Worm (Caenorhabditis elegans): Measurements from ENCODE around the gene pitr-2.

Gene pitr-2

DNA sequence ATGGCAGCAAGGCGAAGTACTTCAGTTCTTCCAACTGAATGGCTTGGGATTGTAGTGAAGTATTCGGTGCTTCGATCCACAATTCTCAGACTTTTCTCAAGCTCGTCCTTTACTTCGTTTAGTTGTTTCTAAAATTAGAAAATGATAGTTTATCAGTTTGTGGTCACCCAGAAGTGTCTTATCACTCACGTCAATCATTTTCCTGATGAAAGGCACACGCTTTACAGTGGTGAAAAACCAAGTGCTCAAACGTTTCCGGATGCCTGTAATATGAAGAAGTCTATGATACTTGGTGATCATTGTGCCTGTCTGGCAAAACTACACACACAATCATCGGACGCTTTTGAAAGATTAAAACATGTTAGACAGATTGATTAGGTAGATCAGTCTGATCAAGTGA, 8.7 kb upstream of the pitr-2 start:
- TF ChIP-seq ztf-4 (tag; optimal IDR thresholded peaks at IDR 0.05) (no peak), sma-9 (GFP tag; optimal IDR thresholded peaks at IDR 0.05) (peak; percentile 2), sma-9 (tag; optimal IDR thresholded peaks at IDR 0.05) (no peak), gmeb-1 (tag; optimal IDR thresholded peaks at IDR 0.05) (peak; percentile 22), fos-1 (tag; optimal IDR thresholded peaks at IDR 0.05) (peak; percentile 16)

DNA sequence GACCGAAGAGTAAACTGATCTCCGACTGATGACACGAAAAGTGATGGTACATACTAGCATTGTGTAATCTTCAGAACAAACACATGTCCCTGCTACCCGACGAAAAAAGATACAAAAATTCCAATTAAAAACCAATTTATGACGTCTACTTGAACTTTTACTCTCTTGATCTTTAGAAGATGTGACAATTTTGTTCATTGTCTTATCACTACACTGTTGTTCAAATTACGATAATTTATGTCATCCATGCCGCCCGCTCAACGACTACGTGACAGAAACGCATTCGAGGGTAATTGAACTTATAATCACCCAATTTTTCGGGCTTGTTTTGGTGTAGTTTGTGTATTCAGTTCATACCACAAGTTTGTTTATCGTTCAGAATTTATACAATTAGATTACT, 6.4 kb upstream of the pitr-2 start:
- TF ChIP-seq C34F6.9 (tag; optimal IDR thresholded peaks at IDR 0.05) (no peak), sma-3 (GFP tag; optimal IDR thresholded peaks at IDR 0.05) (peak; percentile 31), nhr-21 (tag; optimal IDR thresholded peaks at IDR 0.05) (peak; percentile 33), sma-9 (GFP tag; optimal IDR thresholded peaks at IDR 0.05) (peak; percentile 60), sma-9 (tag; optimal IDR thresholded peaks at IDR 0.05) (no peak), mdl-1 (tag; optimal IDR thresholded peaks at IDR 0.05) (no peak)

DNA sequence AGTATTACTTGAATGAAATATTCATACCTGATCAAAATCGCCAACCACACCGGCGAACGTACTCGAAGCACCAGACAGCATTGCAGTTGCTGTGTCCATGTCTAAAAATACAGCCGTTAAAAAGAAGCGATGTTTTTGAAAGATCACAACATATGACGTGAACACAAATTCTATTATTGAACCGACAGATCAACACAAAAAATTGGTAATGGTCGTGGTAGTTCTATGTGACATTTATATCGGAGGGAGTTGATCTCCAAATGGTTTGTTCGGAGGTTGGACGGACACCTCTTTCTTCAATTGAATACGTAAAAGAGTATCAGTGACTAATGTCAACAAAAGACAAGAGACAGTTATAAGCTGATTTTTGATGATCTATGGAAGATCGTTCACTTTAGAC, 3.8 kb upstream of the pitr-2 start, which contains the start of gene pitr-3:
TSS of gene pitr-3 (minus strand) at position 101 of the 400 bp plus-strand sequence.
- no peak for TF ChIP-seq mdl-1 (tag; optimal IDR thresholded peaks at IDR 0.05)
- TF ChIP-seq unc-39 (tag; optimal IDR thresholded peaks at IDR 0.05) = no peak
- no peak for TF ChIP-seq nhr-129 (tag; optimal IDR thresholded peaks at IDR 0.05)
- TF ChIP-seq ceh-82 (tag; optimal IDR thresholded peaks at IDR 0.05) = no peak
- TF ChIP-seq nhr-77 (tag; optimal IDR thresholded peaks at IDR 0.05) = no peak
- no peak for TF ChIP-seq Y55F3AM.14 (GFP tag; optimal IDR thresholded peaks at IDR 0.05)
- TF ChIP-seq ama-1 (optimal IDR thresholded peaks at IDR 0.05) = no peak
- TF ChIP-seq egl-27 (tag; optimal IDR thresholded peaks at IDR 0.05) = no peak
- TF ChIP-seq nhr-12 (tag; optimal IDR thresholded peaks at IDR 0.05) = no peak
- TF ChIP-seq dmd-4 (tag; optimal IDR thresholded peaks at IDR 0.05) = no peak
- TF ChIP-seq nhr-10 (tag; optimal IDR thresholded peaks at IDR 0.05) = no peak
- TF ChIP-seq nhr-21 (tag; optimal IDR thresholded peaks at IDR 0.05) = no peak
- TF ChIP-seq ztf-4 (tag; optimal IDR thresholded peaks at IDR 0.05) = no peak
- TF ChIP-seq elt-3 (tag; optimal IDR thresholded peaks at IDR 0.05) = no peak
- TF ChIP-seq ceh-16 (tag; optimal IDR thresholded peaks at IDR 0.05) = no peak
- no peak for TF ChIP-seq nhr-237 (tag; optimal IDR thresholded peaks at IDR 0.05)
- TF ChIP-seq lin-13 (GFP tag; optimal IDR thresholded peaks at IDR 0.05) = no peak
- no peak for TF ChIP-seq peb-1 (tag; optimal IDR thresholded peaks at IDR 0.05)
- no peak for TF ChIP-seq mbf-1 (tag; optimal IDR thresholded peaks at IDR 0.05)
- TF ChIP-seq C34F6.9 (tag; optimal IDR thresholded peaks at IDR 0.05) = no peak

DNA sequence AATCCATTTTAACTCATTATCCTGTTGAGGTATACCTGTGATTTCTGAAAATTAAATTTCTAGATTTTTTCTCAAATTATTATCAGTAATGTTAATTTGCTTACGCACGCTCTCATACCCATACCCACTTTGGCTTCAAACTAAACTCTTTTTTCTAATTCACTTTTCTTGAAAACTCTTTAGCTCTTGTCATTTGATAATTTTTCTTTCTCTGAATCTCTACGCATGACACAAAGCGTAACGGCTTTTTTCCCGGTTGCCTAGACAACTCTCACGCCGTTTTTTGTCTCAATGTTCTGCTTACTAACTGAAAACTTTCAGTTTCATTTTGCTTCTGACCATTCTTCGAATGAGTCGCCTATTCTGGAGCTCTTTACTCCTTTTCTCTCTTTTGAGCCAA, 3.6 kb downstream of the pitr-2 start, which contains the start of gene B0222.1:
TSS of gene B0222.1 (plus strand) at position 306 of the 400 bp plus-strand sequence.
- TF ChIP-seq nhr-12 (tag; optimal IDR thresholded peaks at IDR 0.05) (no peak), ztf-1 (GFP tag; conservative IDR thresholded peaks at IDR 0.05) (no peak), snpc-4 (tag; optimal IDR thresholded peaks at IDR 0.05) (no peak), nhr-6 (tag; optimal IDR thresholded peaks at IDR 0.05) (no peak), C34F6.9 (tag; optimal IDR thresholded peaks at IDR 0.05) (peak; percentile 19), lin-11 (tag; optimal IDR thresholded peaks at IDR 0.05) (peak; percentile 21), Y55F3AM.14 (GFP tag; optimal IDR thresholded peaks at IDR 0.05) (no peak), blmp-1 (tag; optimal IDR thresholded peaks at IDR 0.05; ENCODE audit: insufficient read depth) (no peak), fos-1 (tag; optimal IDR thresholded peaks at IDR 0.05) (no peak), nhr-23 (tag; optimal IDR thresholded peaks at IDR 0.05) (no peak), skn-1 (tag; optimal IDR thresholded peaks at IDR 0.05) (no peak)

DNA sequence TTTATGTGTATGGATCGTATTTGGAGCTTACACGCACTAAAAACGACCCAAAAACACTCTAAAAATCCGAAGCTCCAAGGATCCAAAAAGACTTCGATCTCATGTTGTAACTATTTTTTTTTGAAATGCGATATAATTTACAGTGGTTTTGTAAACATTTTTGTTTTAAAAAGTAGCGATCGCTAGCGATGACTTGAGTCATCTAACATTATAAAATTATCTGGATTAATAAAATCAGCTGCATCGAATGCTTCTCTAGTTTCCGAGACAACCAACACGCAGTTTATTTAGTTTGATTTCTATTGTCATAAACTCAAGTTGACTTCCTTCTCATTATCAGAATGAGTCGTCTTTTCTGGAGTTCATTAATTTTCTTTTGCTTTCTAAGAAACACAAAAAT, 5.5 kb downstream of the pitr-2 start, which contains the start of gene F21C10.1:
TSS of gene F21C10.1 (plus strand) at position 301 of the 400 bp plus-strand sequence.
- no peak for TF ChIP-seq gmeb-1 (tag; optimal IDR thresholded peaks at IDR 0.05)
- TF ChIP-seq fos-1 (tag; optimal IDR thresholded peaks at IDR 0.05) = no peak
- TF ChIP-seq nhr-21 (tag; optimal IDR thresholded peaks at IDR 0.05) = no peak
- no peak for TF ChIP-seq nhr-23 (tag; optimal IDR thresholded peaks at IDR 0.05)
- TF ChIP-seq Y55F3AM.14 (GFP tag; optimal IDR thresholded peaks at IDR 0.05) = no peak
- no peak for TF ChIP-seq sem-4 (tag; optimal IDR thresholded peaks at IDR 0.05)

DNA sequence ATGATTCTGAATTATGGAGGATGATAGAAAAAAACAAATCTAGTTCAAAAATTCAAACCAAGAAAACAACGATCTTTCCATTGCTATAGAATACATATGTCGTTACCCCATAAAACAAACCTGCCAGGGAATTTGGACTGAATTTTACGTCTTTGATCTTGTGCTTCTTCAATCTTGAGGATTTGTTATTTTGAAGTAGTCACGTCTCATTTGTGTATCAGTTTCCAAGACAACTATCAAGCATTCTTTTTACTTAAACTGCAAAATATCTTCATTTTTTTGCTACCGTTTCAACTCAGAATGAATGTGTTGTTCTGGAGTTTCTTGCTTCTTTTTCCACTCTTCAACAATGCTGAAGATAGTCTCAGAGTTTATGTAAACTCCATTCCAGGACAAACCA, 6.8 kb downstream of the pitr-2 start, which contains the start of gene F21C10.19:
TSS of gene F21C10.19 (plus strand) at position 301 of the 400 bp plus-strand sequence.
- TF ChIP-seq dmd-4 (tag; optimal IDR thresholded peaks at IDR 0.05) = no peak
- TF ChIP-seq nhr-77 (tag; optimal IDR thresholded peaks at IDR 0.05) = no peak
- TF ChIP-seq snpc-4 (tag; optimal IDR thresholded peaks at IDR 0.05) = no peak
- no peak for TF ChIP-seq ama-1 (optimal IDR thresholded peaks at IDR 0.05)
- no peak for TF ChIP-seq nhr-237 (tag; optimal IDR thresholded peaks at IDR 0.05)
- no peak for TF ChIP-seq nhr-6 (tag; optimal IDR thresholded peaks at IDR 0.05)
- no peak for TF ChIP-seq fos-1 (tag; optimal IDR thresholded peaks at IDR 0.05)
- TF ChIP-seq sem-4 (tag; optimal IDR thresholded peaks at IDR 0.05) = no peak

Measured in whole organism, L2 larva.